Worm (Caenorhabditis elegans) whole organism, midembryonic: ENCODE data around the gene dct-5.

Experiments used
- T22C8.4 ChIP-seq: fragments of 200-800 bp; sonication (Bioruptor generic); IDR thresholded peaks from 2 replicates; pipeline ENCODE4 v1.3.6; 2022; ENCODE audit warnings: missing genetic modification characterization, missing compliant biosample characterization
- cog-1 ChIP-seq: sonication (generic microtip); optimal IDR thresholded peaks from 2 replicates; lab custom pipeline; 2016; ENCODE audit warnings: missing genetic modification characterization, missing compliant biosample characterization
- flt-1 ChIP-seq: fragments of 200-800 bp; sonication (Bioruptor generic); IDR thresholded peaks from 2 replicates; pipeline ENCODE4 v1.3.6; 2022; ENCODE audit warnings: missing genetic modification characterization, missing compliant biosample characterization
- klf-2 ChIP-seq: fragments of 200-800 bp; sonication (Bioruptor generic); conservative IDR thresholded peaks from 2 replicates; pipeline ENCODE4 v1.3.6; 2022; ENCODE audit warnings: missing genetic modification reagents, missing genetic modification characterization, missing compliant biosample characterization
- med-1 ChIP-seq: sonication (generic microtip); optimal IDR thresholded peaks from 2 replicates; lab custom pipeline; 2017; ENCODE audit warnings: missing genetic modification characterization, mild to moderate bottlenecking, missing compliant biosample characterization, antibody characterized with exemption, missing genetic modification reagents; ENCODE audit not compliant: insufficient read depth
- ref-1 ChIP-seq: fragments of 200-800 bp; sonication (Bioruptor generic); conservative IDR thresholded peaks from 2 replicates; pipeline ENCODE4 v1.3.6; 2022; ENCODE audit warnings: missing genetic modification reagents, missing genetic modification characterization, missing compliant biosample characterization
- tab-1 ChIP-seq: fragments of 200-800 bp; sonication (Bioruptor generic); IDR thresholded peaks from 2 replicates; pipeline ENCODE4 v1.3.6; 2022; ENCODE audit warnings: missing genetic modification characterization, missing compliant biosample characterization
- ztf-23 ChIP-seq: fragments of 200-800 bp; sonication (Bioruptor generic); IDR thresholded peaks from 2 replicates; pipeline ENCODE4 v1.3.6; 2022; ENCODE audit warnings: missing genetic modification reagents, missing genetic modification characterization, missing compliant biosample characterization
- ztf-29 ChIP-seq: fragments of 200-800 bp; sonication (Bioruptor generic); IDR thresholded peaks from 2 replicates; pipeline ENCODE4 v1.3.6; 2022; ENCODE audit warnings: missing genetic modification reagents, missing genetic modification characterization, missing compliant biosample characterization

dct-5 gene

DNA sequence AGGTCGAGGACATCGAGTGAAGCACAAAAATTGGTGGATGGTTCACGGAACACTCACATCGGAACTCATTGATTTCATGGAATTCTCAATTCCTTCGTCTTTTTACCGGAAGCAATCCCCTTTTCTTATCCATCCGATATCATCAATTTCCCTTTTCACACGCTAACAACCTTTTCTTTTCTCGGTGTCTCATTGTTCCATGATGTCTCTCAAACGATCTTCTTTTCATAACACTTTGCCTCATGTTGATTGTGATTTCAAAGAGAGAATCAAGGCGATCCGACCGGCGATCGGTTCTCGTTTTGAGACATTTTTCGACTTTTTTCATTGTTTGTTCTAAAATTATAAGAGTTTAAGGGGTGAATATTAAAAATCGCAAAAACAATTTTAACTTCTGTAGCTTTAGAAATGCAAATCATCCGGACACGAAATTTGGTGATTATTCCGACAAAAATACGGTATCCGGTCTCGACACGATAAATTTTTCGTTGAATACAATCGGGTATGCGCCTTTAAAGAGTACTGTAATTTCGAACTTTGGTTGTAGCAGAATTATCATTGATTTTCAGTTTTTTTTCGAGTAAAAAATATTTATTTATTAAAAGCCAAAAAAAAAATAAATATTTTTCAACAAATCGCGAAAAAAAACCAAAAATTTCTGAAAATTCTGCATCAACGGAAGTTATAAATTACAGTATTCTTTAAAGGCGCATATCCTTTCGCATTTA is 22.1 kb upstream of the dct-5 start:
- TF ChIP-seq med-1 (no peak), ztf-29 (no peak), tab-1 (GFP tag; lab: Robert Waterston, UW) (no peak), flt-1 (GFP tag; lab: Robert Waterston, UW) (no peak), ref-1 (GFP tag; lab: Robert Waterston, UW) (no peak), cog-1 (tag; lab: Kevin White, UChicago) (no peak), ztf-23 (GFP tag; lab: Robert Waterston, UW) (no peak), T22C8.4 (no peak), klf-2 (GFP tag; lab: Robert Waterston, UW) (no peak)

DNA sequence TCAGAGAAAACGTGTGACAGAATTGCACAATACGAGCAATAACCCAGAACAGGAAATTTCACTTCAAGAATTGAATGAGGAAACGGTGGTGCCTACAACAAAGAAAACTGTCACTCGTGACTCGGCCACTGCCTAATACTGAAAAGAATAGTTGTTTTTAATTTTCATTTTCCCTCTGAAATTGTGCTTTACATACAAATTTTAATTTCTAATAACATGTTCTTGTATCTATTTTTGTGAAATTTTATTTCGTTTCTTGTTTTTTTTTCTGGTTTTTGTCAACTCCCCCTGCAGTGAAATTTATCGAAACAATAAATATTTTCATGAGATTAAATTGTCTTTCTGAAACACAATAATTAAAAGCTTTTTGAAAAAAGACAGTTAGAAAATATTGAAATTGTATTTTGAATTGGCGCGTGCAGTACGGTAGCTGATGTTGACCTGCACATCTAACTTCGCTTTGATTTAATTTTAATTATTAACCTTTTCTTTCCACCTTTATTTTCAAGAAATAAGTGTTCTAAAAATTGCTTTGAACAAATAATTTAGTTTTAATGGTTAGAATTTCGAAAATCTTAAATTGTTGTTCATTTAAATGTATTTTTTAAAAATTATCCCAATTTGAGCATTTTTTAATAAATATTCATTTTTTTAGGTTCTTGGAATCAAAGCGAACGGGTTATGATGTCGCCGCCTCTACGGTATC is 19.1 kb upstream of the dct-5 start, which contains the start of gene daz-1:
Gene daz-1 (plus strand): TSS at position 656 of the 706 bp plus-strand sequence.
- TF ChIP-seq med-1 (no peak), ztf-23 (GFP tag; lab: Robert Waterston, UW) (no peak), klf-2 (GFP tag; lab: Robert Waterston, UW) (no peak), cog-1 (tag; lab: Kevin White, UChicago) (no peak), ref-1 (GFP tag; lab: Robert Waterston, UW) (no peak), T22C8.4 (no peak), ztf-29 (no peak), tab-1 (GFP tag; lab: Robert Waterston, UW) (no peak), flt-1 (GFP tag; lab: Robert Waterston, UW) (no peak)

DNA sequence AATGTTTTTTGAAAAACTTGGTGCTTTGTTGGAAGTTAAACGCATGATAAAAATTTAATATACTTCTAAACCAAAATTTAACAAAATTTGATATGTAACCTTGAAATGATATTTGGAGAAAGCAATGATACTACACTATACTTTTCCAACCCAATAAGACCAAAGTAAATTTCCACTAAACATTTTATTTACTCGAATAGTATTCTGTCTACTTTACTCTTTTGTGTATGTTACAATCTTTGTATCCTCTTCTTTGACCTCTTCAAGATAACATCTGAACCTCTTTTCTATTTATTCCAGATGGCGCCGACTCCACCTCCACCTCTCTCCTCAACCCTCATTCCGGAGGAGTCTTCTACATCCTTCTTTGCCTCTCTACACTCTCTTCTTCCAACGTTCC is 16.8 kb upstream of the dct-5 start, which contains the start of gene dhs-5:
Gene dhs-5 (plus strand): TSS at position 301 of the 400 bp plus-strand sequence.
- no peak for TF ChIP-seq T22C8.4

DNA sequence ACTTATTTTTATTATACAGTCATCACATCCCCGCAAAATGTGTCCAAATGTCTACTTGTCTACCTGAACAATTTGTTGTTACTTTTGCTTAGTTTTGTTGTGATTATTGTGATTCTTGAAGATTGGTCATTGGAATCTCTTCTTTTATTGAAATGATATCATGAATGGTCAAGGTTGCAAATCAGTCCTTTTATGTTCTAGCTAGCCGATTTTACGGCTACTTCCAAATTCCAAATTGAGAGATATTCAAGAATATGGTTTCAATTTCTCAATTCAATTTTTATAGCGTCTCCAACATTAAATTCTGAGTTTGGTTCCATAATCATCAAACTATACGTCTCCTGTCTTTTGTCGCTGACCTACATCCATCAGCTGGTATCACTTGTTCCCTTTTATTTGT is 14.5 kb upstream of the dct-5 start:
- TF ChIP-seq ztf-23 (GFP tag; lab: Robert Waterston, UW) = no peak
- no peak for TF ChIP-seq flt-1 (GFP tag; lab: Robert Waterston, UW)
- no peak for TF ChIP-seq cog-1 (tag; lab: Kevin White, UChicago)
- TF ChIP-seq med-1 = no peak
- no peak for TF ChIP-seq T22C8.4
- TF ChIP-seq ztf-29 = no peak
- TF ChIP-seq klf-2 (GFP tag; lab: Robert Waterston, UW) = no peak
- TF ChIP-seq ref-1 (GFP tag; lab: Robert Waterston, UW) = no peak

DNA sequence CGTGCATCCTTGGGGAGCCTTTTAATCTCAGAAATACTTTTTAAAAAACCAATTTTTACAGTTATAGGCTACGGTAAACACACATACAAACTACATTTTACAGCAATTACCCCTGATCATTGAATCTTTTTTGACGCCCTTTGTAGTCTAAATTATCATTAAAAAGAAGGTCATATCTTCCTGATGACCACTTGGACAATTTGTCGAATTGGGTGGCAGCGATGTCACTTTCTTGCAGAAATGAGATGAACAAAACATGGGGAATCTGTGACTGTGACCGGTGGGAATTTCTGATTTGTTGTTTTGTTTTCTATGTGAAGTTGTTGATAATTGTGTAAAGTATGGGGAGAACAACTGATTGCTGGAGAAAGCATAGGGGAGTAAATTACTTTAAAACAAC is 12.9 kb upstream of the dct-5 start:
- no peak for TF ChIP-seq med-1
- no peak for TF ChIP-seq tab-1 (GFP tag; lab: Robert Waterston, UW)
- no peak for TF ChIP-seq T22C8.4
- no peak for TF ChIP-seq klf-2 (GFP tag; lab: Robert Waterston, UW)

DNA sequence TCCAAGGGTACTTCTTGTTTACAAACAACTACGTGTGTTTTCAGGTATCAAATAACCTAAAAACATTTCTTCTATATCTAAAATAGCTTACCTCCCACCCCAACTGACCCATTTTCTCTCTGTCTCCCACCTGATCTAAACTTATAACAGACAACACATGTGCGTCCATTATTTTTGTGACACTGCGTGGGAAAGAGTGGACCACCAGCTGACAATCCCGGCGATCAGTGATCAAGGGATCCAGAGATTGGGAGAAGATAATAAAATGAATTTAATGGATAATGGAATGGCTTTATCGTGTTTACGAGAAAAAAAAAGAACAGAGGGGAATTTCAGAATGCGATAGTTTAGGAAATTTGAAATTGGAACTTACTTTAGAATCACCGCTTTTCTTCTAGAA is 12.5 kb upstream of the dct-5 start:
- no peak for TF ChIP-seq ztf-29
- TF ChIP-seq klf-2 (GFP tag; lab: Robert Waterston, UW) = no peak
- no peak for TF ChIP-seq ref-1 (GFP tag; lab: Robert Waterston, UW)
- TF ChIP-seq flt-1 (GFP tag; lab: Robert Waterston, UW) = no peak
- TF ChIP-seq tab-1 (GFP tag; lab: Robert Waterston, UW) = no peak
- TF ChIP-seq cog-1 (tag; lab: Kevin White, UChicago) = no peak
- TF ChIP-seq med-1 = no peak
- no peak for TF ChIP-seq T22C8.4
- no peak for TF ChIP-seq ztf-23 (GFP tag; lab: Robert Waterston, UW)

DNA sequence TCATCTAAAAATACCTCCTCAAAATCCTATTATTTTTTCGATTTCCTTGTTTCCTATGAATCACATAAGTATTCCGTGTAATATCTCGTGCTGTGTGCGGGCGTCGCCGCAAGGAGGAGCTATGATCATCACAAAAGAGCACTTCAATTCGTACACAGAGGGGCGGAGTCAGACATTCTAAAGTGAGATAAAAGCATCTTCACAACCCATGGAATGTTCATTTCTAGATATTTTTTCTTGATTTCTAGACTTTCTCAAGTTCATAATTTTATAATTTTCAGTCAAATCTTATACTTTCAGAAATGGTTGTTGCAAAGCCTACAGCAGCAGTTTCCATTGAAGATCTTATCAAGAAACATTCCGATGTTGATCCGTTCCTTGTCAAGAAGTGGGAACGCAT is 10.6 kb upstream of the dct-5 start, which contains the start of gene cex-1:
Gene cex-1 (plus strand): TSS at position 301 of the 400 bp plus-strand sequence.
- TF ChIP-seq tab-1 (GFP tag; lab: Robert Waterston, UW) (no peak), T22C8.4 (no peak), ref-1 (GFP tag; lab: Robert Waterston, UW) (no peak), flt-1 (GFP tag; lab: Robert Waterston, UW) (no peak), ztf-29 (no peak), ztf-23 (GFP tag; lab: Robert Waterston, UW) (no peak), med-1 (no peak)

DNA sequence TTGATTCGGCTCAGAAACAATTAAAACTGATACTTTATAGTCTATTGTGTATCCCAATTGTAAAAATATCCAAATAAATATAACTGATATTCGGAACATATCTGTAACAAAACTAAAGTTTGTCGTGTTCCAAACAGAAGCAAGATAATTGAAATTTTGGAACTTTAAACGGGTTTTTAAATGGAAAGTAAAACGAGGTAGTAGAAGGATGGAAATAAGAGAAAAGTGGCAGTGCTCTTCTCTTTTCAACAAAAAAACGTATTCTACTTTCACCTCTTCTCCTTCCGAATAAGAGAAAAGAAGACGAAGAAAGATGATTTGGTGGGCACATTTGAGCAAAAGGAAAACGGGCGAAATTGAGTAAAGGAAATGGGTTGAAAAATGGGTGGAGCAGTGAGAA is 9.8 kb upstream of the dct-5 start, which contains the start of gene nmr-1:
Gene nmr-1 (minus strand): TSS at position 101 of the 400 bp plus-strand sequence.
- TF ChIP-seq ztf-23 (GFP tag; lab: Robert Waterston, UW) = no peak
- TF ChIP-seq klf-2 (GFP tag; lab: Robert Waterston, UW) = no peak
- no peak for TF ChIP-seq tab-1 (GFP tag; lab: Robert Waterston, UW)
- no peak for TF ChIP-seq ref-1 (GFP tag; lab: Robert Waterston, UW)
- TF ChIP-seq flt-1 (GFP tag; lab: Robert Waterston, UW) = no peak
- TF ChIP-seq ztf-29 = no peak
- TF ChIP-seq cog-1 (tag; lab: Kevin White, UChicago) = no peak
- no peak for TF ChIP-seq med-1
- no peak for TF ChIP-seq T22C8.4

DNA sequence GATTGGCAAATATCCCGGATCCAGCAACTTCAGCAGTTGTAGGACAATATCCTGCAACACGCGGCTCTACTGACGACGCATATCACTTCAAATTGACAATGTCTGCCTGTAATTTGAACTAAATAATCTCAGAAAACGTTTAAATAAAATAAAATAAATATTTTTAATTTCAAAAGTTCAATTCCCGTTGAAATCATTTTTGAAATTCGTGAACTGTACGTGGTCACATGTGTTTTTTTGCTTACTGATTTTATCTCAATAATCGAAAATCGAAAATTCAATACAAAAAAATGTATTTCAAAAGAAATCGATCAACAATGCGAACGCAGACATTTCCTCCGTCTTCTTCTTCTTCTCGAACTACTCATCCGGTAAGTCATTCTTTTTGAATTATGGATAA is 853 bp upstream of the dct-5 start, which contains the start of gene F07F6.1:
Gene F07F6.1 (plus strand): TSS at position 301 of the 400 bp plus-strand sequence.
- TF ChIP-seq klf-2 (GFP tag; lab: Robert Waterston, UW) (no peak), cog-1 (tag; lab: Kevin White, UChicago) (no peak), tab-1 (GFP tag; lab: Robert Waterston, UW) (no peak), med-1 (no peak), ztf-29 (no peak), T22C8.4 (no peak), ztf-23 (GFP tag; lab: Robert Waterston, UW) (no peak)

DNA sequence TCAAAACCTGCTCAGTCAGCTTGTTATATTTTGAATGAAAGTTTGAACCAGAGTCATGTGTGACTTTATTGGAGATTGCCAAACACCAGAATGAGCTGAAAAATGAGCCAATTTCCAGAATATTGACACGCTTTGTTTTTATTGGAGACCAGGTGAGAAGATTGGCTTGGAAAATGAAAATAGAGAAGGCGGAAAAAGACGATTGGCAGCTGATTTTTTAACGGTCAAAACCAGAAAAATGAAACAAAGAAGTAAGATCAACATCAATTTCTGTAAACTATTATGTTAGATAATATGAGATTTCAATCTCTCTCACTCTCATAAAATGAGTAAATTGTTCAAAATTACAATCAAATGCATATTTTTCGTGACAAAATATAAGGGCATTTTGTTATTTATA is 3.7 kb downstream of the dct-5 start, which contains the start of gene srx-114:
Gene srx-114 (minus strand): TSS at position 101 of the 400 bp plus-strand sequence.
- TF ChIP-seq T22C8.4 = no peak
- TF ChIP-seq ztf-23 (GFP tag; lab: Robert Waterston, UW) = no peak
- TF ChIP-seq ref-1 (GFP tag; lab: Robert Waterston, UW) = no peak
- no peak for TF ChIP-seq cog-1 (tag; lab: Kevin White, UChicago)
